Worm (Caenorhabditis elegans) whole organism, L2 larva: ENCODE data around the gene F56C3.10.

Experiments
- R02D3.7 ChIP-seq: fragments of 150-350 bp; optimal IDR thresholded peaks from 2 replicates; lab custom pipeline; 2014; ENCODE audit warnings: missing biosample characterization, missing genetic modification characterization
- blmp-1 ChIP-seq: sonication (generic microtip); optimal IDR thresholded peaks from 2 replicates; lab custom pipeline; 2017; ENCODE audit warnings: missing genetic modification characterization, mild to moderate bottlenecking, missing compliant biosample characterization, antibody characterized with exemption, moderate library complexity; ENCODE audit not compliant: insufficient read depth
- ceh-16 ChIP-seq: fragments of 150-350 bp; optimal IDR thresholded peaks from 2 replicates; lab custom pipeline; 2014; ENCODE audit warnings: missing biosample characterization, missing genetic modification characterization
- ceh-82 ChIP-seq: fragments of 150-350 bp; optimal IDR thresholded peaks from 2 replicates; lab custom pipeline; 2014; ENCODE audit warnings: missing biosample characterization, missing genetic modification characterization
- crh-2 ChIP-seq: sonication (generic microtip); optimal IDR thresholded peaks from 2 replicates; lab custom pipeline; 2017; ENCODE audit warnings: missing biosample characterization, missing genetic modification characterization
- egl-27 ChIP-seq: sonication (generic microtip); optimal IDR thresholded peaks from 3 replicates; lab custom pipeline; 2017; ENCODE audit warnings: missing biosample characterization, missing genetic modification reagents, missing genetic modification characterization
- mab-5 ChIP-seq: fragments of 150-350 bp; optimal IDR thresholded peaks from 2 replicates; lab custom pipeline; 2014; ENCODE audit warnings: missing biosample characterization, missing genetic modification characterization
- nhr-11 ChIP-seq: fragments of 150-350 bp; optimal IDR thresholded peaks from 2 replicates; lab custom pipeline; 2014; ENCODE audit warnings: missing biosample characterization, missing genetic modification characterization
- nhr-25 ChIP-seq: fragments of 150-350 bp; sonication (generic microtip); optimal IDR thresholded peaks from 3 replicates; lab custom pipeline; 2014; ENCODE audit warnings: missing biosample characterization, missing genetic modification characterization
- snpc-4 ChIP-seq: fragments of 150-350 bp; optimal IDR thresholded peaks from 2 replicates; lab custom pipeline; 2014; ENCODE audit warnings: missing biosample characterization, missing genetic modification characterization

DNA sequence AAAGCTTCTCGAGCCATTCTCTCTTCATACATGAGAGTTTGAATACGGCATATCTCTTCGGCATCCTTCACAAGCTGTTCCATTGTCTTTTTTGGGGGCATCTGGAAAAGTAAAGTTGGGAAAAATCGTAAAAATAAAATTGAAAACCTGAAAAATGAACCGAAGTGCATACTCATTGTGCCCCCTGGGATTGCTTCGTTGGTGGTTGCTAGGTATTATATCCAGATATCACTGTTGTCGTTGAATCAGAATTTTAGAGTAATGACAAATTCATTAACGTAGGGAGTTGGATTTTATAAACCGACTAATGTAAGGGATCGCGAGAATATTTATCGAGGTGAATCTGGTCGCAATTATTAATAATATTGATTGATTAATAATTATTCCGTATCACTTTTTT, at the start of gene F56C3.10:
- TF ChIP-seq nhr-11 (tag; lab: Kevin White, UChicago) (no peak), mab-5 (tag; lab: Kevin White, UChicago) (no peak), snpc-4 (tag; lab: Kevin White, UChicago) (no peak), blmp-1 (tag; lab: Kevin White, UChicago) (no peak), ceh-16 (tag; lab: Kevin White, UChicago) (no peak), ceh-82 (tag; lab: Kevin White, UChicago) (no peak), crh-2 (tag; lab: Kevin White, UChicago) (no peak), R02D3.7 (no peak), egl-27 (tag; lab: Kevin White, UChicago) (no peak), nhr-25 (no peak)
